Worm (Caenorhabditis elegans) whole organism, L4 larva: Measurements from ENCODE around the gene F46C3.7.

Experiments used
- D1046.2 ChIP-seq: fragments of 200-800 bp; sonication (Bioruptor generic); IDR thresholded peaks from 2 replicates; pipeline ENCODE4 v1.3.6; 2022; ENCODE audit warnings: missing genetic modification characterization, missing compliant biosample characterization
- F44E2.7 ChIP-seq: fragments of 200-800 bp; sonication (Bioruptor generic); IDR thresholded peaks from 2 replicates; pipeline ENCODE4 v2.1.2; 2022; ENCODE audit warnings: missing genetic modification characterization, missing compliant biosample characterization
- R02D3.7 ChIP-seq: fragments of 150-350 bp; sonication (generic microtip); optimal IDR thresholded peaks from 3 replicates; lab custom pipeline; 2014; ENCODE audit warnings: missing biosample characterization, missing genetic modification characterization
- T26A8.4 ChIP-seq: fragments of 200-800 bp; sonication (Bioruptor generic); IDR thresholded peaks from 2 replicates; pipeline ENCODE4 v1.3.6; 2022; ENCODE audit warnings: missing genetic modification characterization, missing compliant biosample characterization
- Y5F2A.4 ChIP-seq: fragments of 200-800 bp; sonication (Bioruptor generic); optimal IDR thresholded peaks from 2 replicates; lab custom pipeline; 2018; ENCODE audit warnings: mild to moderate bottlenecking, missing genetic modification characterization, missing compliant biosample characterization
- aha-1 ChIP-seq: fragments of 150-350 bp; peaks from one replicate; lab custom pipeline; 2014; ENCODE audit warnings: missing biosample characterization, missing genetic modification characterization
- ama-1 ChIP-seq: fragments of 150-350 bp; optimal IDR thresholded peaks from 2 replicates; lab custom pipeline; 2014; ENCODE audit warnings: inconsistent platforms, mixed read lengths
- ceh-20 ChIP-seq: fragments of 200-800 bp; sonication (Bioruptor generic); IDR thresholded peaks from 2 replicates; pipeline ENCODE4 v1.3.6; 2022; ENCODE audit warnings: missing genetic modification reagents, missing genetic modification characterization, missing compliant biosample characterization
- ceh-28 ChIP-seq: fragments of 150-350 bp; optimal IDR thresholded peaks from 2 replicates; lab custom pipeline; 2014; ENCODE audit warnings: missing biosample characterization, missing genetic modification reagents, missing genetic modification characterization
- ceh-32 ChIP-seq: sonication (generic microtip); optimal IDR thresholded peaks from 2 replicates; lab custom pipeline; 2016; ENCODE audit warnings: mild to moderate bottlenecking, missing genetic modification characterization, missing compliant biosample characterization; ENCODE audit not compliant: poor library complexity
- ceh-62 ChIP-seq: sonication (generic microtip); optimal IDR thresholded peaks from 2 replicates; lab custom pipeline; 2017; ENCODE audit warnings: missing biosample characterization, missing genetic modification characterization
- cey-2 ChIP-seq: sonication (generic microtip); optimal IDR thresholded peaks from 3 replicates; lab custom pipeline; 2017; ENCODE audit warnings: missing genetic modification characterization, mild to moderate bottlenecking, missing compliant biosample characterization, antibody characterized with exemption, borderline replicate concordance; ENCODE audit not compliant: insufficient read depth
- ctbp-1 ChIP-seq: fragments of 200-800 bp; sonication (Bioruptor generic); IDR thresholded peaks from 2 replicates; pipeline ENCODE4 v1.3.6; 2022; ENCODE audit warnings: missing genetic modification reagents, missing genetic modification characterization, missing compliant biosample characterization
- daf-12 ChIP-seq: fragments of 150-350 bp; optimal IDR thresholded peaks from 2 replicates; lab custom pipeline; 2014; ENCODE audit warnings: missing biosample characterization, missing genetic modification reagents, missing genetic modification characterization
- daf-16 ChIP-seq, 3 experiments: sonication (generic microtip); optimal IDR thresholded peaks; 2 replicates each; lab custom pipeline; 2016 to 2017; ENCODE audit warnings: missing genetic modification characterization in 3 of 3, missing genetic modification reagents in 3 of 3, mild to moderate bottlenecking in 2 of 3, missing compliant biosample characterization in 2 of 3, missing biosample characterization in 1 of 3, moderate library complexity in 1 of 3
- daf-8 ChIP-seq: fragments of 200-800 bp; sonication (Bioruptor generic); IDR thresholded peaks from 2 replicates; pipeline ENCODE4 v1.3.6; 2022; ENCODE audit warnings: missing genetic modification characterization, missing compliant biosample characterization
- dmd-9 ChIP-seq: fragments of 200-800 bp; sonication (Bioruptor generic); IDR thresholded peaks from 2 replicates; pipeline ENCODE4 v1.3.6; 2022; ENCODE audit warnings: missing genetic modification reagents, missing genetic modification characterization, missing compliant biosample characterization
- dpl-1 ChIP-seq: fragments of 150-350 bp; optimal IDR thresholded peaks from 2 replicates; lab custom pipeline; 2014; ENCODE audit warnings: missing biosample characterization, missing genetic modification reagents, missing genetic modification characterization
- dve-1 ChIP-seq: sonication (generic microtip); optimal IDR thresholded peaks from 2 replicates; lab custom pipeline; 2017; ENCODE audit warnings: antibody characterized with exemption, mild to moderate bottlenecking, missing genetic modification characterization, missing compliant biosample characterization; ENCODE audit not compliant: insufficient read depth
- egl-43 ChIP-seq: fragments of 200-800 bp; sonication (Bioruptor generic); IDR thresholded peaks from 2 replicates; pipeline ENCODE4 v1.3.6; 2022; ENCODE audit warnings: missing genetic modification reagents, missing genetic modification characterization, missing compliant biosample characterization
- hlh-11 ChIP-seq: fragments of 200-800 bp; sonication (Bioruptor generic); optimal IDR thresholded peaks from 2 replicates; lab custom pipeline; 2018; ENCODE audit warnings: mild to moderate bottlenecking, missing genetic modification characterization, missing compliant biosample characterization
- hlh-30 ChIP-seq: sonication (generic microtip); optimal IDR thresholded peaks from 2 replicates; lab custom pipeline; 2017; ENCODE audit warnings: antibody characterized with exemption, mild to moderate bottlenecking, missing genetic modification characterization, missing compliant biosample characterization; ENCODE audit not compliant: insufficient read depth
- lin-29 ChIP-seq: fragments of 200-800 bp; sonication (Bioruptor generic); IDR thresholded peaks from 2 replicates; pipeline ENCODE4 v1.3.6; 2022; ENCODE audit warnings: missing genetic modification reagents, missing genetic modification characterization, missing compliant biosample characterization
- madf-9 ChIP-seq: fragments of 200-800 bp; sonication (Bioruptor generic); conservative IDR thresholded peaks from 2 replicates; pipeline ENCODE4 v1.3.6; 2022; ENCODE audit warnings: missing genetic modification reagents, missing genetic modification characterization, missing compliant biosample characterization
- mdl-1 ChIP-seq, 2 experiments: fragments of 150-350 bp in 1 of 2; sonication (generic microtip) in 1 of 2; optimal IDR thresholded peaks; 2 replicates each; lab custom pipeline; 2014 to 2017; ENCODE audit warnings: missing biosample characterization in 2 of 2, missing genetic modification characterization in 2 of 2
- mep-1 ChIP-seq: fragments of 150-350 bp; sonication (generic microtip); optimal IDR thresholded peaks from 3 replicates; lab custom pipeline; 2014; ENCODE audit warnings: missing biosample characterization, missing genetic modification characterization
- nhr-10 ChIP-seq: fragments of 150-350 bp; optimal IDR thresholded peaks from 2 replicates; lab custom pipeline; 2014; ENCODE audit warnings: missing biosample characterization, missing genetic modification characterization
- nhr-102 ChIP-seq: sonication (generic microtip); optimal IDR thresholded peaks from 2 replicates; lab custom pipeline; 2016; ENCODE audit warnings: mild to moderate bottlenecking, missing genetic modification characterization, moderate library complexity, missing compliant biosample characterization
- nhr-25 ChIP-seq: sonication (generic microtip); optimal IDR thresholded peaks from 2 replicates; lab custom pipeline; 2017; ENCODE audit warnings: missing genetic modification characterization, mild to moderate bottlenecking, missing compliant biosample characterization, antibody characterized with exemption, moderate library complexity, borderline replicate concordance; ENCODE audit not compliant: insufficient read depth
- nhr-28 ChIP-seq: fragments of 150-350 bp; optimal IDR thresholded peaks from 2 replicates; lab custom pipeline; 2014; ENCODE audit warnings: missing biosample characterization, missing genetic modification characterization
- nhr-77 ChIP-seq: fragments of 150-350 bp; optimal IDR thresholded peaks from 2 replicates; lab custom pipeline; 2014; ENCODE audit warnings: missing biosample characterization, missing genetic modification characterization
- pha-4 ChIP-seq, 2 experiments: fragments of 150-350 bp in 1 of 2; fragments of 200-800 bp in 1 of 2; sonication (Bioruptor generic) in 1 of 2; IDR thresholded peaks in 1 of 2; optimal IDR thresholded peaks in 1 of 2; 2 replicates each; pipeline versions ENCODE4 v1.3.6 to Lab custom; 2014 to 2022; ENCODE audit warnings: missing genetic modification characterization in 2 of 2, missing genetic modification reagents in 2 of 2, missing biosample characterization in 1 of 2, missing compliant biosample characterization in 1 of 2
- pqm-1 ChIP-seq: sonication (generic microtip); optimal IDR thresholded peaks from 2 replicates; lab custom pipeline; 2017; ENCODE audit warnings: missing biosample characterization, missing genetic modification characterization
- set-16 ChIP-seq: fragments of 200-800 bp; sonication (Bioruptor generic); IDR thresholded peaks from 2 replicates; pipeline ENCODE4 v1.3.6; 2022; ENCODE audit warnings: missing genetic modification reagents, missing genetic modification characterization, missing compliant biosample characterization
- snpc-4 ChIP-seq: fragments of 150-350 bp; optimal IDR thresholded peaks from 2 replicates; lab custom pipeline; 2014; ENCODE audit warnings: missing biosample characterization, missing genetic modification characterization
- unc-39 ChIP-seq: sonication (generic microtip); optimal IDR thresholded peaks from 2 replicates; lab custom pipeline; 2017; ENCODE audit warnings: missing biosample characterization, missing genetic modification characterization
- unc-62 ChIP-seq, 3 experiments: fragments of 150-350 bp in 1 of 3; sonication (generic microtip); optimal IDR thresholded peaks in 2 of 3; peaks in 1 of 3; 1 replicate in 1 of 3; 2 replicates in 2 of 3; lab custom pipeline; 2014 to 2017; ENCODE audit warnings: missing biosample characterization in 3 of 3, missing genetic modification characterization in 3 of 3, missing genetic modification reagents in 3 of 3, missing genotype in 1 of 3
- vab-7 ChIP-seq: fragments of 200-800 bp; sonication (Bioruptor generic); IDR thresholded peaks from 2 replicates; pipeline ENCODE4 v1.3.6; 2022; ENCODE audit warnings: missing genetic modification reagents, missing genetic modification characterization, missing compliant biosample characterization
- zag-1 ChIP-seq: fragments of 150-350 bp; optimal IDR thresholded peaks from 2 replicates; lab custom pipeline; 2014; ENCODE audit warnings: missing biosample characterization, missing genetic modification characterization
- ztf-7 ChIP-seq: fragments of 150-350 bp; optimal IDR thresholded peaks from 2 replicates; lab custom pipeline; 2014; ENCODE audit warnings: missing biosample characterization, missing genetic modification characterization

The F46C3.7 gene

ce11 chrX:11471893-11472292 is 32.1 kb downstream of the F46C3.7 start (continued):
- TF ChIP-seq D1046.2 (GFP tag; lab: Robert Waterston, UW): no peak
- TF ChIP-seq nhr-102 (tag; lab: Kevin White, UChicago): no peak
- peak; percentile 12 for TF ChIP-seq nhr-77 (tag; lab: Kevin White, UChicago)
- TF ChIP-seq zag-1 (tag; lab: Kevin White, UChicago): no peak
- peak in 1 of 2 experiments; percentile 90 for TF ChIP-seq mdl-1 (tag; optimal IDR thresholded peaks at IDR 0.05; lab: Kevin White, UChicago)
- peak in 1 of 2 experiments; percentile 98 for TF ChIP-seq unc-62 (GFP tag; optimal IDR thresholded peaks at IDR 0.05 in 1 of 2; lab: Kevin White, UChicago)
- TF ChIP-seq unc-62 (tag; optimal IDR thresholded peaks at IDR 0.05; lab: Kevin White, UChicago): no peak
- TF ChIP-seq ztf-7 (tag; lab: Kevin White, UChicago): no peak
- peak; percentile 99 for TF ChIP-seq hlh-30 (tag; lab: Kevin White, UChicago)
- no peak for TF ChIP-seq Y5F2A.4 (GFP tag; lab: Kevin White, UChicago)
- no peak for TF ChIP-seq R02D3.7 (tag; lab: Kevin White, UChicago)
- peak; percentile 15 for TF ChIP-seq ama-1 (lab: Kevin White, UChicago)
- TF ChIP-seq nhr-28 (tag; lab: Kevin White, UChicago): peak; percentile 82
- TF ChIP-seq unc-39 (tag; lab: Kevin White, UChicago): no peak
- TF ChIP-seq ceh-32 (tag; lab: Kevin White, UChicago): no peak
- TF ChIP-seq nhr-10 (tag; lab: Kevin White, UChicago): peak; percentile 20
- no peak for TF ChIP-seq F44E2.7 (GFP tag; lab: Robert Waterston, UW)
- TF ChIP-seq dpl-1 (GFP tag; lab: Kevin White, UChicago): peak; percentile 54
- TF ChIP-seq dve-1 (tag; lab: Kevin White, UChicago): peak; percentile 67
- no peak for TF ChIP-seq cey-2 (tag; lab: Kevin White, UChicago)
- peak; percentile 89 for TF ChIP-seq mep-1 (tag; lab: Kevin White, UChicago)
- peak; percentile 86 for TF ChIP-seq ctbp-1 (GFP tag; lab: Robert Waterston, UW)
- TF ChIP-seq snpc-4: no peak
- TF ChIP-seq vab-7 (GFP tag; lab: Robert Waterston, UW): no peak; the same call in 1 of the 2 replicates
- TF ChIP-seq dmd-9 (GFP tag; lab: Robert Waterston, UW): 0 out of 2 replicates have a peak, but pooled peaks have one; percentile 43
- peak; percentile 40 for TF ChIP-seq set-16 (GFP tag; lab: Robert Waterston, UW)
- no peak for TF ChIP-seq daf-16 (GFP tag; optimal IDR thresholded peaks at IDR 0.05; lab: Kevin White, UChicago)
- TF ChIP-seq daf-16 (tag; optimal IDR thresholded peaks at IDR 0.05; lab: Kevin White, UChicago): no peak
- TF ChIP-seq hlh-11 (tag; lab: Kevin White, UChicago): peak; percentile 89
- no peak for TF ChIP-seq pqm-1 (tag; lab: Kevin White, UChicago)
- TF ChIP-seq aha-1 (tag; lab: Kevin White, UChicago): peak; percentile 96
- TF ChIP-seq madf-9 (GFP tag; lab: Robert Waterston, UW): peak; percentile 76; the same call in 1 of the 2 replicates
- TF ChIP-seq ceh-62: no peak
- peak; percentile 77 for TF ChIP-seq ceh-20 (GFP tag; lab: Robert Waterston, UW)
- no peak for TF ChIP-seq daf-8
- TF ChIP-seq pha-4 (GFP tag; IDR thresholded peaks at IDR 0.05; lab: Robert Waterston, UW): 0 out of 2 replicates have a peak, but pooled peaks have one; percentile 44
- no peak for TF ChIP-seq pha-4 (tag; optimal IDR thresholded peaks at IDR 0.05; lab: Kevin White, UChicago)
- no peak for TF ChIP-seq lin-29 (GFP tag; lab: Robert Waterston, UW)
- TF ChIP-seq nhr-25 (tag; lab: Kevin White, UChicago): no peak
- no peak for TF ChIP-seq ceh-28 (tag; lab: Kevin White, UChicago)
- TF ChIP-seq T26A8.4 (GFP tag; lab: Robert Waterston, UW): peak; percentile 32; the same call in 1 of the 2 replicates
- TF ChIP-seq egl-43 (GFP tag; lab: Robert Waterston, UW): peak; percentile 80
- TF ChIP-seq daf-12 (tag; lab: Kevin White, UChicago): no peak
